Worm (Caenorhabditis elegans): ENCODE measurements around the gene ttr-42.

ce11 chrX:2590023-2590422 lies 12.5 kb downstream of the ttr-42 start:
- TF ChIP-seq mbf-1 (tag; optimal IDR thresholded peaks at IDR 0.05) (no peak), nhr-12 (tag; optimal IDR thresholded peaks at IDR 0.05) (no peak), lin-13 (GFP tag; optimal IDR thresholded peaks at IDR 0.05) (no peak), nhr-25 (tag; optimal IDR thresholded peaks at IDR 0.05) (no peak), Y55F3AM.14 (GFP tag; optimal IDR thresholded peaks at IDR 0.05) (no peak), snpc-4 (tag; optimal IDR thresholded peaks at IDR 0.05) (no peak), nhr-11 (tag; optimal IDR thresholded peaks at IDR 0.05) (no peak)

Measured in whole organism, L2 larva.